Worm (Caenorhabditis elegans) whole organism, L4 larva: ENCODE measurements around the gene Y105C5B.19.

Source experiments
- D1046.2 ChIP-seq: fragments of 200-800 bp; sonication (Bioruptor generic); IDR thresholded peaks from 2 replicates; pipeline ENCODE4 v1.3.6; 2022; ENCODE audit warnings: missing genetic modification characterization, missing compliant biosample characterization
- F37D6.2 ChIP-seq: sonication (generic microtip); optimal IDR thresholded peaks from 2 replicates; lab custom pipeline; 2016; ENCODE audit warnings: mild to moderate bottlenecking, missing genetic modification characterization, missing compliant biosample characterization
- F49E8.2 ChIP-seq: sonication (generic microtip); optimal IDR thresholded peaks from 2 replicates; lab custom pipeline; 2016; ENCODE audit warnings: missing compliant biosample characterization, mild to moderate bottlenecking, missing genetic modification characterization, borderline replicate concordance
- R02D3.7 ChIP-seq: fragments of 150-350 bp; sonication (generic microtip); optimal IDR thresholded peaks from 3 replicates; lab custom pipeline; 2014; ENCODE audit warnings: missing biosample characterization, missing genetic modification characterization
- T20F7.1 ChIP-seq: fragments of 200-800 bp; sonication (Bioruptor generic); optimal IDR thresholded peaks from 2 replicates; lab custom pipeline; 2018; ENCODE audit warnings: mild to moderate bottlenecking, missing genetic modification characterization, missing compliant biosample characterization
- T26A8.4 ChIP-seq: fragments of 200-800 bp; sonication (Bioruptor generic); IDR thresholded peaks from 2 replicates; pipeline ENCODE4 v1.3.6; 2022; ENCODE audit warnings: missing genetic modification characterization, missing compliant biosample characterization
- Y105C5A.15 ChIP-seq: fragments of 200-800 bp; sonication (Bioruptor generic); IDR thresholded peaks from 2 replicates; pipeline ENCODE4 v1.3.6; 2022; ENCODE audit warnings: missing genetic modification characterization, missing compliant biosample characterization
- Y48G9A.11 ChIP-seq: fragments of 200-800 bp; sonication (Bioruptor generic); IDR thresholded peaks from 2 replicates; pipeline ENCODE4 v1.3.6; 2022; ENCODE audit warnings: missing genetic modification reagents, missing genetic modification characterization, missing compliant biosample characterization
- Y75B8A.6 ChIP-seq: fragments of 200-800 bp; sonication (Bioruptor generic); IDR thresholded peaks from 2 replicates; pipeline ENCODE4 v1.3.6; 2022; ENCODE audit warnings: missing genetic modification reagents, missing genetic modification characterization, missing compliant biosample characterization
- aha-1 ChIP-seq: fragments of 150-350 bp; peaks from one replicate; lab custom pipeline; 2014; ENCODE audit warnings: missing biosample characterization, missing genetic modification characterization
- aly-2 ChIP-seq: sonication (generic microtip); optimal IDR thresholded peaks from 2 replicates; lab custom pipeline; 2018; ENCODE audit warnings: missing biosample characterization, missing genetic modification characterization
- daf-19 ChIP-seq: fragments of 200-800 bp; sonication (Bioruptor generic); conservative IDR thresholded peaks from 2 replicates; pipeline ENCODE4 v1.3.6; 2022; ENCODE audit warnings: missing genetic modification characterization, missing compliant biosample characterization
- dmd-6 ChIP-seq: fragments of 200-800 bp; sonication (Bioruptor generic); IDR thresholded peaks from 2 replicates; pipeline ENCODE4 v1.3.6; 2022; ENCODE audit warnings: missing genetic modification reagents, missing genetic modification characterization, missing compliant biosample characterization
- dmd-8 ChIP-seq: fragments of 200-800 bp; sonication (Bioruptor generic); IDR thresholded peaks from 2 replicates; pipeline ENCODE4 v1.3.6; 2022; ENCODE audit warnings: missing genetic modification characterization, missing compliant biosample characterization
- dmd-9 ChIP-seq: fragments of 200-800 bp; sonication (Bioruptor generic); IDR thresholded peaks from 2 replicates; pipeline ENCODE4 v1.3.6; 2022; ENCODE audit warnings: missing genetic modification reagents, missing genetic modification characterization, missing compliant biosample characterization
- dve-1 ChIP-seq: sonication (generic microtip); optimal IDR thresholded peaks from 2 replicates; lab custom pipeline; 2017; ENCODE audit warnings: antibody characterized with exemption, mild to moderate bottlenecking, missing genetic modification characterization, missing compliant biosample characterization; ENCODE audit not compliant: insufficient read depth
- egl-43 ChIP-seq: fragments of 200-800 bp; sonication (Bioruptor generic); IDR thresholded peaks from 2 replicates; pipeline ENCODE4 v1.3.6; 2022; ENCODE audit warnings: missing genetic modification reagents, missing genetic modification characterization, missing compliant biosample characterization
- gei-8 ChIP-seq: fragments of 200-800 bp; sonication (Bioruptor generic); optimal IDR thresholded peaks from 2 replicates; lab custom pipeline; 2018; ENCODE audit warnings: mild to moderate bottlenecking, missing genetic modification characterization, missing compliant biosample characterization
- hlh-11 ChIP-seq: fragments of 200-800 bp; sonication (Bioruptor generic); optimal IDR thresholded peaks from 2 replicates; lab custom pipeline; 2018; ENCODE audit warnings: mild to moderate bottlenecking, missing genetic modification characterization, missing compliant biosample characterization
- hmg-1.1 ChIP-seq: fragments of 200-800 bp; sonication (Bioruptor generic); IDR thresholded peaks from 2 replicates; pipeline ENCODE4 v1.3.6; 2022; ENCODE audit warnings: missing genetic modification reagents, missing genetic modification characterization, missing compliant biosample characterization
- lin-1 ChIP-seq: fragments of 200-800 bp; sonication (Bioruptor generic); IDR thresholded peaks from 2 replicates; pipeline ENCODE4 v1.3.6; 2022; ENCODE audit warnings: missing genetic modification reagents, missing genetic modification characterization, missing compliant biosample characterization
- lin-13 ChIP-seq: fragments of 150-350 bp; optimal IDR thresholded peaks from 2 replicates; lab custom pipeline; 2014; ENCODE audit warnings: missing biosample characterization, missing genetic modification reagents, missing genetic modification characterization
- lin-29 ChIP-seq: fragments of 200-800 bp; sonication (Bioruptor generic); IDR thresholded peaks from 2 replicates; pipeline ENCODE4 v1.3.6; 2022; ENCODE audit warnings: missing genetic modification reagents, missing genetic modification characterization, missing compliant biosample characterization
- lin-38 ChIP-seq: fragments of 200-800 bp; sonication (Bioruptor generic); IDR thresholded peaks from 2 replicates; pipeline ENCODE4 v1.3.6; 2022; ENCODE audit warnings: missing genetic modification reagents, missing genetic modification characterization, missing compliant biosample characterization
- lir-3 ChIP-seq: sonication (generic microtip); optimal IDR thresholded peaks from 2 replicates; lab custom pipeline; 2016; ENCODE audit warnings: mild to moderate bottlenecking, missing genetic modification characterization, missing compliant biosample characterization
- mep-1 ChIP-seq: fragments of 150-350 bp; sonication (generic microtip); optimal IDR thresholded peaks from 3 replicates; lab custom pipeline; 2014; ENCODE audit warnings: missing biosample characterization, missing genetic modification characterization
- mes-2 ChIP-seq: sonication (generic microtip); optimal IDR thresholded peaks from 2 replicates; lab custom pipeline; 2016; ENCODE audit warnings: missing genotype, mild to moderate bottlenecking, missing genetic modification characterization, missing compliant biosample characterization; ENCODE audit not compliant: poor library complexity, severe bottlenecking
- mxl-2 ChIP-seq: fragments of 200-800 bp; sonication (Bioruptor generic); conservative IDR thresholded peaks from 2 replicates; pipeline ENCODE4 v1.3.6; 2022; ENCODE audit warnings: missing genetic modification reagents, missing genetic modification characterization, missing compliant biosample characterization
- mxl-3 ChIP-seq: fragments of 200-800 bp; sonication (Bioruptor generic); optimal IDR thresholded peaks from 2 replicates; lab custom pipeline; 2018; ENCODE audit warnings: mild to moderate bottlenecking, missing genetic modification characterization, missing compliant biosample characterization
- nhr-102 ChIP-seq: sonication (generic microtip); optimal IDR thresholded peaks from 2 replicates; lab custom pipeline; 2016; ENCODE audit warnings: mild to moderate bottlenecking, missing genetic modification characterization, moderate library complexity, missing compliant biosample characterization
- nhr-111 ChIP-seq: fragments of 200-800 bp; sonication (Bioruptor generic); optimal IDR thresholded peaks from 2 replicates; lab custom pipeline; 2018; ENCODE audit warnings: mild to moderate bottlenecking, missing genetic modification characterization, missing compliant biosample characterization
- nhr-237 ChIP-seq: sonication (generic microtip); optimal IDR thresholded peaks from 2 replicates; lab custom pipeline; 2017; ENCODE audit warnings: missing biosample characterization, missing genetic modification characterization
- nhr-25 ChIP-seq: sonication (generic microtip); optimal IDR thresholded peaks from 2 replicates; lab custom pipeline; 2017; ENCODE audit warnings: missing genetic modification characterization, mild to moderate bottlenecking, missing compliant biosample characterization, antibody characterized with exemption, moderate library complexity, borderline replicate concordance; ENCODE audit not compliant: insufficient read depth
- nhr-42 ChIP-seq: fragments of 200-800 bp; sonication (Bioruptor generic); IDR thresholded peaks from 2 replicates; pipeline ENCODE4 v1.3.6; 2022; ENCODE audit warnings: missing genetic modification characterization, missing compliant biosample characterization
- nhr-76 ChIP-seq: fragments of 150-350 bp; optimal IDR thresholded peaks from 2 replicates; lab custom pipeline; 2014; ENCODE audit warnings: missing biosample characterization, missing genetic modification characterization
- nhr-77 ChIP-seq: fragments of 150-350 bp; optimal IDR thresholded peaks from 2 replicates; lab custom pipeline; 2014; ENCODE audit warnings: missing biosample characterization, missing genetic modification characterization
- pha-4 ChIP-seq, 2 experiments: fragments of 150-350 bp in 1 of 2; fragments of 200-800 bp in 1 of 2; sonication (Bioruptor generic) in 1 of 2; IDR thresholded peaks in 1 of 2; optimal IDR thresholded peaks in 1 of 2; 2 replicates each; pipeline versions ENCODE4 v1.3.6 to Lab custom; 2014 to 2022; ENCODE audit warnings: missing genetic modification characterization in 2 of 2, missing genetic modification reagents in 2 of 2, missing biosample characterization in 1 of 2, missing compliant biosample characterization in 1 of 2
- php-3 ChIP-seq: fragments of 200-800 bp; sonication (Bioruptor generic); IDR thresholded peaks from 2 replicates; pipeline ENCODE4 v1.3.6; 2022; ENCODE audit warnings: missing genetic modification reagents, missing genetic modification characterization, missing compliant biosample characterization
- pqm-1 ChIP-seq: sonication (generic microtip); optimal IDR thresholded peaks from 2 replicates; lab custom pipeline; 2017; ENCODE audit warnings: missing biosample characterization, missing genetic modification characterization
- rbr-2 ChIP-seq: sonication (generic microtip); optimal IDR thresholded peaks from 2 replicates; lab custom pipeline; 2016; ENCODE audit warnings: missing genotype, missing genetic modification characterization, missing compliant biosample characterization
- saeg-2 ChIP-seq: fragments of 200-800 bp; sonication (Bioruptor generic); IDR thresholded peaks from 2 replicates; pipeline ENCODE4 v1.3.6; 2022; ENCODE audit warnings: missing genetic modification reagents, missing genetic modification characterization, missing compliant biosample characterization
- set-16 ChIP-seq: fragments of 200-800 bp; sonication (Bioruptor generic); IDR thresholded peaks from 2 replicates; pipeline ENCODE4 v1.3.6; 2022; ENCODE audit warnings: missing genetic modification reagents, missing genetic modification characterization, missing compliant biosample characterization
- snpc-1.2 ChIP-seq: fragments of 200-800 bp; sonication (Bioruptor generic); IDR thresholded peaks from 2 replicates; pipeline ENCODE4 v1.3.6; 2022; ENCODE audit warnings: missing genetic modification reagents, missing genetic modification characterization, missing compliant biosample characterization
- spr-1 ChIP-seq: sonication (generic microtip); optimal IDR thresholded peaks from 2 replicates; lab custom pipeline; 2016; ENCODE audit warnings: mild to moderate bottlenecking, missing genetic modification characterization, missing compliant biosample characterization
- vab-7 ChIP-seq: fragments of 200-800 bp; sonication (Bioruptor generic); IDR thresholded peaks from 2 replicates; pipeline ENCODE4 v1.3.6; 2022; ENCODE audit warnings: missing genetic modification reagents, missing genetic modification characterization, missing compliant biosample characterization
- zip-11 ChIP-seq: fragments of 200-800 bp; sonication (Bioruptor generic); IDR thresholded peaks from 2 replicates; pipeline ENCODE4 v1.3.6; 2022; ENCODE audit warnings: missing genetic modification characterization, missing compliant biosample characterization
- ztf-7 ChIP-seq: fragments of 150-350 bp; optimal IDR thresholded peaks from 2 replicates; lab custom pipeline; 2014; ENCODE audit warnings: missing biosample characterization, missing genetic modification characterization

The Y105C5B.19 gene

DNA sequence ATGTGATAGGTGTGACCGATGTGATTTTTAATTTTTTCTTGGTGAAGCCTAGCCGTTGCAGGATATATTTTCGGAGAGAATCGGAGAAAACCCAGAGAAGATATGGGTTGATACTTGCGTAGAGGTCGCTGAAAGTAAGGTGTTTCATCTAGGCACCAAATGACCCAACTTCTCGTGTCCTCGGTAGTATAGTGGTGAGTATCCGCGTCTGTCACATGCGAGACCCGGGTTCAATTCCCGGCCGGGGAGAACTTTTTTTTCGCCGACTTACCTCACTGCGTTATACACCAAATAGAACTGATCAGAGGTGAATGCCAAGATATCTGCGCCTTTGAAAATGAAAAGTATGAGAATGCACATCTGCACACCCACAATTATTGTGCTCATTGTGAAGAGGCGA, 51.9 kb downstream of the Y105C5B.19 start (continued):
- TF ChIP-seq hmg-1.1 (GFP tag; lab: Robert Waterston, UW): peak; percentile 68
- peak; percentile 77 for TF ChIP-seq saeg-2 (GFP tag; lab: Robert Waterston, UW)
- peak; percentile 72 for TF ChIP-seq lin-38 (GFP tag; lab: Robert Waterston, UW)
- no peak for TF ChIP-seq nhr-25
- peak; percentile 30; the same call in 1 of the 2 replicates for TF ChIP-seq set-16 (GFP tag; lab: Robert Waterston, UW)
- TF ChIP-seq mep-1 (tag; lab: Kevin White, UChicago): peak; percentile 70
- TF ChIP-seq hlh-11 (tag; lab: Kevin White, UChicago): peak; percentile 21
- TF ChIP-seq snpc-1.2: peak; percentile 98
- no peak for TF ChIP-seq lin-1 (GFP tag; lab: Robert Waterston, UW)
- no peak for TF ChIP-seq pqm-1
- TF ChIP-seq D1046.2 (GFP tag; lab: Robert Waterston, UW): peak; percentile 71; the same call in 1 of the 2 replicates
- TF ChIP-seq R02D3.7 (tag; lab: Kevin White, UChicago): no peak
- peak; percentile 47; the same call in 1 of the 2 replicates for TF ChIP-seq Y48G9A.11 (GFP tag; lab: Robert Waterston, UW)
- TF ChIP-seq nhr-76 (tag; lab: Kevin White, UChicago): no peak
- TF ChIP-seq lin-29 (GFP tag; lab: Robert Waterston, UW): peak; percentile 53; the same call in 1 of the 2 replicates
- peak; percentile 61; the same call in 1 of the 2 replicates for TF ChIP-seq php-3 (GFP tag; lab: Robert Waterston, UW)
- TF ChIP-seq F37D6.2 (tag; lab: Kevin White, UChicago): no peak
- no peak for TF ChIP-seq lin-13 (GFP tag; lab: Kevin White, UChicago)
- TF ChIP-seq nhr-42 (GFP tag; lab: Robert Waterston, UW): peak; percentile 62; the same call in 1 of the 2 replicates
- peak; percentile 91 for TF ChIP-seq egl-43 (GFP tag; lab: Robert Waterston, UW)
- peak; percentile 76 for TF ChIP-seq F49E8.2 (tag; lab: Kevin White, UChicago)
- peak; percentile 68 for TF ChIP-seq dmd-6
- TF ChIP-seq nhr-237 (tag; lab: Kevin White, UChicago): no peak
- TF ChIP-seq aha-1: no peak
- peak; percentile 38 for TF ChIP-seq gei-8
- peak; percentile 44; the same call in 1 of the 2 replicates for TF ChIP-seq mxl-2
- TF ChIP-seq mxl-3 (GFP tag; lab: Kevin White, UChicago): peak; percentile 52
- no peak for TF ChIP-seq ztf-7 (tag; lab: Kevin White, UChicago)
- peak; percentile 9 for TF ChIP-seq dve-1
- TF ChIP-seq dmd-9 (GFP tag; lab: Robert Waterston, UW): no peak
- no peak for TF ChIP-seq T20F7.1 (GFP tag; lab: Kevin White, UChicago)
- TF ChIP-seq zip-11 (GFP tag; lab: Robert Waterston, UW): 0 out of 2 replicates have a peak, but pooled peaks have one; percentile 45
- peak; percentile 66 for TF ChIP-seq lir-3 (tag; lab: Kevin White, UChicago)
- TF ChIP-seq nhr-77 (tag; lab: Kevin White, UChicago): no peak
- TF ChIP-seq aly-2 (tag; lab: Kevin White, UChicago): no peak
- TF ChIP-seq dmd-8 (GFP tag; lab: Robert Waterston, UW): peak; percentile 79
- TF ChIP-seq T26A8.4 (GFP tag; lab: Robert Waterston, UW): peak; percentile 81
- TF ChIP-seq nhr-111: peak; percentile 84
- peak; percentile 73 for TF ChIP-seq mes-2 (tag; lab: Kevin White, UChicago)
- peak; percentile 68; the same call in 1 of the 2 replicates for TF ChIP-seq daf-19
- peak; percentile 81; the same call in 1 of the 2 replicates for TF ChIP-seq Y75B8A.6
- peak; percentile 63 for TF ChIP-seq spr-1
- TF ChIP-seq vab-7 (GFP tag; lab: Robert Waterston, UW): peak; percentile 75; the same call in 1 of the 2 replicates
- peak; percentile 68 for TF ChIP-seq nhr-102 (tag; lab: Kevin White, UChicago)
- 0 out of 2 replicates have a peak, but pooled peaks have one; percentile 46 for TF ChIP-seq Y105C5A.15 (GFP tag; lab: Robert Waterston, UW)
- peak; percentile 26 for TF ChIP-seq rbr-2 (tag; lab: Kevin White, UChicago)
- peak; percentile 81; the same call in 1 of the 2 replicates for TF ChIP-seq pha-4 (GFP tag; IDR thresholded peaks at IDR 0.05; lab: Robert Waterston, UW)
- no peak for TF ChIP-seq pha-4 (tag; optimal IDR thresholded peaks at IDR 0.05; lab: Kevin White, UChicago)
